Fruit fly (Drosophila melanogaster) whole organism, embryonic: ENCODE data around the gene CG44158.

Experiments
- Bteb2 ChIP-seq: fragments of 200-800 bp; sonication (Bioruptor generic); optimal IDR thresholded peaks from 2 replicates; lab custom pipeline; 2016; ENCODE audit warnings: missing biosample characterization, missing genetic modification characterization
- CG10274 ChIP-seq: fragments of 200-800 bp; sonication (Bioruptor generic); optimal IDR thresholded peaks from 3 replicates; lab custom pipeline; 2017; ENCODE audit warnings: missing biosample characterization, mild to moderate bottlenecking, missing genetic modification characterization
- CG12391 ChIP-seq: fragments of 200-800 bp; sonication (Bioruptor generic); optimal IDR thresholded peaks from 3 replicates; lab custom pipeline; 2018; ENCODE audit warnings: missing biosample characterization, mild to moderate bottlenecking, missing genetic modification characterization, moderate library complexity
- CG13624 ChIP-seq: fragments of 200-800 bp; sonication (Bioruptor generic); optimal IDR thresholded peaks from 2 replicates; lab custom pipeline; 2016; ENCODE audit warnings: missing biosample characterization, missing genetic modification characterization
- CG14965 ChIP-seq: fragments of 200-800 bp; sonication (Bioruptor generic); optimal IDR thresholded peaks from 2 replicates; lab custom pipeline; 2016; ENCODE audit warnings: missing biosample characterization, missing genetic modification characterization, borderline replicate concordance
- CG15479 ChIP-seq: fragments of 200-800 bp; sonication (Bioruptor generic); optimal IDR thresholded peaks from 3 replicates; lab custom pipeline; 2019; ENCODE audit warnings: missing biosample characterization, mild to moderate bottlenecking, missing genetic modification characterization, moderate library complexity
- CG1647 ChIP-seq: fragments of 200-800 bp; sonication (Bioruptor generic); optimal IDR thresholded peaks from 3 replicates; lab custom pipeline; 2016; ENCODE audit warnings: missing biosample characterization, missing genetic modification characterization
- CG16815 ChIP-seq: fragments of 200-800 bp; sonication (Bioruptor generic); optimal IDR thresholded peaks from 3 replicates; lab custom pipeline; 2017; ENCODE audit warnings: missing biosample characterization, mild to moderate bottlenecking, missing genetic modification characterization
- CG16863 ChIP-seq: fragments of 200-800 bp; sonication (Bioruptor generic); optimal IDR thresholded peaks from 3 replicates; lab custom pipeline; 2016; ENCODE audit warnings: missing biosample characterization, missing genetic modification characterization
- CG2712 ChIP-seq: fragments of 200-800 bp; optimal IDR thresholded peaks from 3 replicates; lab custom pipeline; 2019; ENCODE audit warnings: missing biosample characterization, mild to moderate bottlenecking, missing genetic modification characterization, moderate library complexity
- CG2875 ChIP-seq: fragments of 200-800 bp; sonication (Bioruptor generic); optimal IDR thresholded peaks from 2 replicates; lab custom pipeline; 2017; ENCODE audit warnings: missing biosample characterization, mild to moderate bottlenecking, missing genetic modification characterization, missing genetic modification reagents
- CG2889 ChIP-seq: fragments of 200-800 bp; sonication (Bioruptor generic); IDR thresholded peaks from 3 replicates; pipeline ENCODE4 v1.3.6; 2022; ENCODE audit warnings: missing biosample characterization, missing genetic modification characterization
- CG30020 ChIP-seq: fragments of 200-800 bp; optimal IDR thresholded peaks from 2 replicates; lab custom pipeline; 2019; ENCODE audit warnings: missing biosample characterization, mild to moderate bottlenecking, missing genetic modification characterization, moderate library complexity
- CG32767 ChIP-seq: fragments of 200-800 bp; sonication (Bioruptor generic); IDR thresholded peaks from 2 replicates; pipeline ENCODE4 v1.3.6; 2022; ENCODE audit warnings: missing biosample characterization, missing genetic modification characterization
- CG33213 ChIP-seq: fragments of 200-800 bp; sonication (Bioruptor generic); optimal IDR thresholded peaks from 3 replicates; lab custom pipeline; 2016; ENCODE audit warnings: missing biosample characterization, missing genetic modification characterization
- CG3838 ChIP-seq: fragments of 200-800 bp; sonication (Bioruptor generic); optimal IDR thresholded peaks from 3 replicates; lab custom pipeline; 2016; ENCODE audit warnings: missing biosample characterization, missing genetic modification characterization
- CG4360 ChIP-seq: fragments of 200-800 bp; sonication (Bioruptor generic); IDR thresholded peaks from 2 replicates; pipeline ENCODE4 v1.3.6; 2022; ENCODE audit warnings: missing biosample characterization, missing genetic modification characterization
- CG4730 ChIP-seq: fragments of 200-800 bp; sonication (Bioruptor generic); IDR thresholded peaks from 2 replicates; pipeline ENCODE4 v1.3.6; 2022; ENCODE audit warnings: missing biosample characterization, missing genetic modification characterization
- CG4820 ChIP-seq: fragments of 200-800 bp; sonication (Bioruptor generic); optimal IDR thresholded peaks from 3 replicates; lab custom pipeline; 2016; ENCODE audit warnings: missing biosample characterization, missing genetic modification characterization
- CG5180 ChIP-seq: fragments of 200-800 bp; sonication (Bioruptor generic); optimal IDR thresholded peaks from 3 replicates; lab custom pipeline; 2017; ENCODE audit warnings: missing biosample characterization, missing genetic modification characterization, mild to moderate bottlenecking, moderate library complexity, missing genetic modification reagents
- CG5245 ChIP-seq: fragments of 200-800 bp; sonication (Bioruptor generic); optimal IDR thresholded peaks from 3 replicates; lab custom pipeline; 2016; ENCODE audit warnings: missing biosample characterization, missing genetic modification characterization
- CG6791 ChIP-seq: fragments of 200-800 bp; sonication (Bioruptor generic); IDR thresholded peaks from 3 replicates; pipeline ENCODE4 v1.3.6; 2022; ENCODE audit warnings: missing biosample characterization, missing genetic modification characterization; ENCODE audit not compliant: partially characterized antibody
- CG8359 ChIP-seq: fragments of 200-800 bp; sonication (Bioruptor generic); optimal IDR thresholded peaks from 2 replicates; lab custom pipeline; 2017; ENCODE audit warnings: missing biosample characterization, mild to moderate bottlenecking, missing genetic modification characterization, borderline replicate concordance
- GATAe ChIP-seq: fragments of 200-800 bp; sonication (Bioruptor generic); conservative IDR thresholded peaks from 2 replicates; pipeline ENCODE4 v1.3.6; 2022; ENCODE audit warnings: missing biosample characterization, missing genetic modification characterization
- Hr51 ChIP-seq, 2 experiments: fragments of 200-800 bp; sonication (Bioruptor generic); optimal IDR thresholded peaks; 2 replicates in 1 of 2; 3 replicates in 1 of 2; lab custom pipeline; 2016 to 2018; ENCODE audit warnings: missing biosample characterization in 2 of 2, missing genetic modification characterization in 2 of 2, mild to moderate bottlenecking in 1 of 2, moderate library complexity in 1 of 2
- Hsf ChIP-seq: fragments of 200-800 bp; sonication (Bioruptor generic); optimal IDR thresholded peaks from 3 replicates; lab custom pipeline; 2016; ENCODE audit warnings: missing biosample characterization, missing genetic modification characterization
- Oaz ChIP-seq: fragments of 200-800 bp; sonication (Bioruptor generic); IDR thresholded peaks from 2 replicates; pipeline ENCODE4 v1.3.6; 2022; ENCODE audit warnings: missing biosample characterization, missing genetic modification characterization
- Sox100B ChIP-seq: fragments of 200-800 bp; sonication (Bioruptor generic); optimal IDR thresholded peaks from 3 replicates; lab custom pipeline; 2018; ENCODE audit warnings: missing biosample characterization, mild to moderate bottlenecking, missing genetic modification characterization
- Sox102F ChIP-seq: fragments of 200-800 bp; sonication (Bioruptor generic); optimal IDR thresholded peaks from 2 replicates; lab custom pipeline; 2018; ENCODE audit warnings: missing biosample characterization, mild to moderate bottlenecking, missing genetic modification characterization, moderate library complexity
- Sry-δ ChIP-seq: fragments of 200-800 bp; sonication (Bioruptor generic); optimal IDR thresholded peaks from 2 replicates; lab custom pipeline; 2016; ENCODE audit warnings: missing biosample characterization, missing genetic modification characterization
- Ssrp ChIP-seq: fragments of 200-800 bp; sonication (Bioruptor generic); optimal IDR thresholded peaks from 2 replicates; lab custom pipeline; 2018; ENCODE audit warnings: missing biosample characterization, mild to moderate bottlenecking, missing genetic modification characterization, moderate library complexity
- Tbp ChIP-seq: fragments of >200 bp; optimal IDR thresholded peaks from 2 replicates; lab custom pipeline; 2018; ENCODE audit warnings: missing biosample characterization, missing genetic modification characterization
- Vsx1 ChIP-seq: fragments of 200-800 bp; sonication (Bioruptor generic); optimal IDR thresholded peaks from 2 replicates; lab custom pipeline; 2017; ENCODE audit warnings: missing biosample characterization, mild to moderate bottlenecking, missing genetic modification characterization, missing genetic modification reagents
- ac ChIP-seq: fragments of 200-800 bp; sonication (Bioruptor generic); optimal IDR thresholded peaks from 3 replicates; lab custom pipeline; 2017; ENCODE audit warnings: missing biosample characterization, mild to moderate bottlenecking, missing genetic modification characterization
- cg ChIP-seq: fragments of 200-800 bp; sonication (Bioruptor generic); optimal IDR thresholded peaks from 3 replicates; lab custom pipeline; 2019; ENCODE audit warnings: missing biosample characterization, mild to moderate bottlenecking, missing genetic modification characterization, moderate library complexity
- ci ChIP-seq: fragments of 200-800 bp; sonication (Bioruptor generic); IDR thresholded peaks from 3 replicates; pipeline ENCODE4 v1.3.6; 2022; ENCODE audit warnings: missing biosample characterization, missing genetic modification characterization
- dan ChIP-seq: fragments of 200-800 bp; sonication (Bioruptor generic); IDR thresholded peaks from 2 replicates; pipeline ENCODE4 v1.3.6; 2022; ENCODE audit warnings: missing biosample characterization, missing genetic modification characterization
- gsb ChIP-seq: fragments of 200-800 bp; sonication (Bioruptor generic); IDR thresholded peaks from 2 replicates; pipeline ENCODE4 v1.3.6; 2022; ENCODE audit warnings: missing biosample characterization, missing genetic modification characterization
- jing ChIP-seq: fragments of 200-800 bp; sonication (Bioruptor generic); optimal IDR thresholded peaks from 2 replicates; lab custom pipeline; 2018; ENCODE audit warnings: missing biosample characterization, mild to moderate bottlenecking, missing genetic modification characterization
- jumu ChIP-seq: fragments of 200-800 bp; sonication (Bioruptor generic); optimal IDR thresholded peaks from 3 replicates; lab custom pipeline; 2016; ENCODE audit warnings: missing biosample characterization, missing genetic modification characterization
- knrl ChIP-seq: fragments of 200-800 bp; sonication (Bioruptor generic); IDR thresholded peaks from 3 replicates; pipeline ENCODE4 v1.3.6; 2022; ENCODE audit warnings: missing biosample characterization, missing genetic modification characterization; ENCODE audit not compliant: partially characterized antibody
- lab ChIP-seq: fragments of 200-800 bp; sonication (Bioruptor generic); optimal IDR thresholded peaks from 3 replicates; lab custom pipeline; 2017; ENCODE audit warnings: missing biosample characterization, missing genetic modification characterization, mild to moderate bottlenecking, moderate library complexity, missing genetic modification reagents
- lilli ChIP-seq: fragments of 200-800 bp; sonication (Bioruptor generic); optimal IDR thresholded peaks from 3 replicates; lab custom pipeline; 2016; ENCODE audit warnings: missing biosample characterization, missing genetic modification characterization
- lov ChIP-seq, 2 experiments: fragments of 200-800 bp in 1 of 2; fragments of >200 bp in 1 of 2; sonication (Bioruptor generic) in 1 of 2; IDR thresholded peaks in 1 of 2; optimal IDR thresholded peaks in 1 of 2; 2 replicates in 1 of 2; 3 replicates in 1 of 2; pipeline versions ENCODE4 v1.3.6 to Lab custom; 2017 to 2022; ENCODE audit warnings: missing biosample characterization in 1 of 2, missing genetic modification characterization in 1 of 2
- scrt ChIP-seq: fragments of 200-800 bp; sonication (Bioruptor generic); optimal IDR thresholded peaks from 2 replicates; lab custom pipeline; 2018; ENCODE audit warnings: missing biosample characterization, mild to moderate bottlenecking, missing genetic modification characterization, moderate library complexity
- slbo ChIP-seq: fragments of 200-800 bp; sonication (Bioruptor generic); IDR thresholded peaks from 2 replicates; pipeline ENCODE4 v1.3.6; 2022; ENCODE audit warnings: missing biosample characterization, missing genetic modification characterization
- so ChIP-seq: fragments of 200-800 bp; sonication (Bioruptor generic); IDR thresholded peaks from 3 replicates; pipeline ENCODE4 v1.3.6; 2022; ENCODE audit warnings: missing biosample characterization, missing genetic modification characterization

The CG44158 gene

dm6 chr3R:18171983-18172967, 36.3 kb upstream of the CG44158 start (continued):
- TF ChIP-seq CG2875 (GFP tag; lab: Kevin White, UChicago) (peak; percentile 92), Hsf (peak; percentile 95), CG16815 (GFP tag; lab: Kevin White, UChicago) (peak; percentile 90), CG1647 (GFP tag; lab: Kevin White, UChicago) (peak; percentile 81), CG15479 (peak; percentile 45), CG5180 (GFP tag; lab: Kevin White, UChicago) (peak; percentile 84), scrt (GFP tag; lab: Kevin White, UChicago) (peak; percentile 89), so (GFP tag; lab: Robert Waterston, UW) (peak; percentile 90), ac (GFP tag; lab: Kevin White, UChicago) (peak; percentile 78), slbo (peak; percentile 87), ci (peak; percentile 93), Oaz (GFP tag; lab: Robert Waterston, UW) (peak; percentile 77), CG33213 (GFP tag; lab: Kevin White, UChicago) (peak; percentile 74), Vsx1 (GFP tag; lab: Kevin White, UChicago) (peak; percentile 85), CG8359 (GFP tag; lab: Kevin White, UChicago) (peak; percentile 84), CG3838 (peak; percentile 72), lov (optimal IDR thresholded peaks at IDR 0.05; lab: Kevin White, UChicago) (no peak), lov (GFP tag; IDR thresholded peaks at IDR 0.05; lab: Robert Waterston, UW) (0 out of 3 replicates have a peak, but pooled peaks have one; percentile 49), CG4360 (GFP tag; lab: Robert Waterston, UW) (peak; percentile 16), CG10274 (GFP tag; lab: Kevin White, UChicago) (peak; percentile 80), Hr51 (GFP tag; optimal IDR thresholded peaks at IDR 0.05; lab: Kevin White, UChicago) (peak; percentile 84 to 95), CG32767 (GFP tag; lab: Robert Waterston, UW) (peak; percentile 82), knrl (GFP tag; lab: Robert Waterston, UW) (no peak), CG14965 (GFP tag; lab: Kevin White, UChicago) (peak; percentile 70), Sry-δ (GFP tag; lab: Kevin White, UChicago) (peak; percentile 55), CG5245 (GFP tag; lab: Kevin White, UChicago) (peak; percentile 89), dan (GFP tag; lab: Robert Waterston, UW) (peak; percentile 31; the same call in 1 of the 2 replicates), CG6791 (GFP tag; lab: Robert Waterston, UW) (no peak), jumu (GFP tag; lab: Kevin White, UChicago) (peak; percentile 84), Ssrp (peak; percentile 98), CG2889 (GFP tag; lab: Robert Waterston, UW) (peak; percentile 71; the same call in 2 of the 3 replicates), GATAe (GFP tag; lab: Robert Waterston, UW) (peak; percentile 65), Sox102F (GFP tag; lab: Kevin White, UChicago) (peak; percentile 96), CG12391 (tag; lab: Kevin White, UChicago) (peak; percentile 95), cg (GFP tag; lab: Kevin White, UChicago) (peak; percentile 61), CG2712 (tag; lab: Kevin White, UChicago) (peak; percentile 96), jing (GFP tag; lab: Kevin White, UChicago) (peak; percentile 89), lab (GFP tag; lab: Kevin White, UChicago) (peak; percentile 95), Tbp (GFP tag; lab: Kevin White, UChicago) (no peak), CG16863 (GFP tag; lab: Kevin White, UChicago) (peak; percentile 92), Sox100B (GFP tag; lab: Kevin White, UChicago) (peak; percentile 96), gsb (GFP tag; lab: Robert Waterston, UW) (peak; percentile 73), CG30020 (tag; lab: Kevin White, UChicago) (no peak), Bteb2 (GFP tag; lab: Kevin White, UChicago) (peak; percentile 89), CG13624 (GFP tag; lab: Kevin White, UChicago) (peak; percentile 78), lilli (peak; percentile 93), CG4820 (peak; percentile 93), CG4730 (peak; percentile 80)
